Worm (Caenorhabditis elegans): ENCODE data around the gene tbck-1.

The tbck-1 gene

DNA sequence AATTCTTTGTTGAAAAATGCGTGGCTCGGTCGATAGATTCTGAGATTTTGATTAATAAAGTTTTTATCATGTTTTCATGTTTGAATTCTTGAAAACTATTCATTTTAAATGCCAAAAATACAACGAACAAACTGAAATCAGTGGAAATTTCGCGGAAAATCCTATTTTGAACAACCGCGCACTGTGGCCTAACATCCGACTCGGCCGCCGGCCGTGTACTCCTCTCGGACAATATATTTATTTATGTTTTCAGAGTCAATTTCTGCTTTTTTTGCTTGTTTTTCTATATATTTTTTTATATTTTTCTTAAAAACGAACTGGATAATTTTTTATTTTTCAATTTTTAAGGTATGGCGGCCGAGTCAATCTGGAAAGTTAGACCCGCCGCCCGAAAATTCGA, 37.1 kb upstream of the tbck-1 start, which contains the start of gene F26G1.1 (continued):
- TF ChIP-seq fkh-3 (tag; optimal IDR thresholded peaks at IDR 0.05) = no peak
- no peak for TF ChIP-seq nfya-1 (tag; optimal IDR thresholded peaks at IDR 0.05; ENCODE audit: borderline replicate concordance, insufficient read depth)

DNA sequence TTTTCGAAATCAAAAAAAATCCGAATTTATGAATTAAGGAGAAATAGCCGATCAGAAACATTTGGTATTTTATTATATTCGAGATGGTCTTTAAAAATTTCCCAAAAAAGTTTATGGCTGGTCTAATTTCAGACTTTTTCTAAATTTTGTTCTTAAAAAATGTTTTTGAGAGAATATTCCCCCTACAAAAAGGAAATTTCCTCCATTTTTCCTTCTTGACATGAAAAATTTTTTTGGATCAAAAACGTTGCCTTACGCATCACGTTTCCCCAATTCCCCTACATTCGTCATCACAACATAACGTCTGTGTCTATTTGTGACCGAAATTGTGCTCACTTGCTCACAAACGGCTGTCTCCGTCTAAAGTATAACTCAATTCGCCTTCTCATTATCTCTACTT, 35.0 kb upstream of the tbck-1 start:
- TF ChIP-seq ceh-100 (GFP tag; IDR thresholded peaks at IDR 0.05) (no peak), madf-3 (GFP tag; IDR thresholded peaks at IDR 0.05) (no peak), atf-7 (tag; optimal IDR thresholded peaks at IDR 0.05) (no peak), attf-6 (GFP tag; IDR thresholded peaks at IDR 0.05) (0 out of 2 replicates have a peak, but pooled peaks have one; percentile 12), F39B2.1 (GFP tag; IDR thresholded peaks at IDR 0.05) (no peak), sdz-38 (tag; optimal IDR thresholded peaks at IDR 0.05) (no peak), lin-54 (GFP tag; optimal IDR thresholded peaks at IDR 0.05) (no peak)

DNA sequence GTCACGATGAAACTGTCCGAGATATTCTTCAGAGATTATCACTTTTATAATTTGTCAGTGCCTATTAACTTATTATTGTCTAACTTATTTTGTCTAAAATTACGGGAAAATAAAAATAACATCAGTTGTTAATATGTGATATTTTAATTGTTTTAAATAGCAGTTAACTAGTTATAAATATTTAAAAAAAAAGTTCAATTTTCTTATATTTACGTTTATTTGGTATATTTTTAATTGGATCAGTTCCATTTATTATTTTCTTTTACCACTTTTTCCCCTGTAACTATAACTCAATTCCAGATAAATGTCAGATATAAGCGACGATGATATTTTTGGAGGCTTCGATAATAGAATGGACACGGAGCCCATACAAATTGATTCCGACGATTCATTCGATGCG, 32.9 kb upstream of the tbck-1 start, which contains the start of gene C33F10.4:
C33F10.4 (plus strand) TSS at position 301 of the 400 bp plus-strand sequence.
- TF ChIP-seq let-526 (GFP tag; IDR thresholded peaks at IDR 0.05) (no peak), ekl-4 (GFP tag; IDR thresholded peaks at IDR 0.05) (no peak), Y53G8AR.9 (GFP tag; conservative IDR thresholded peaks at IDR 0.05) (no peak), T26A5.8 (tag; optimal IDR thresholded peaks at IDR 0.05) (no peak), Y53F4B.3 (GFP tag; IDR thresholded peaks at IDR 0.05) (no peak), bed-2 (GFP tag; IDR thresholded peaks at IDR 0.05) (no peak), aptf-3 (GFP tag; IDR thresholded peaks at IDR 0.05) (no peak), him-1 (tag; optimal IDR thresholded peaks at IDR 0.05) (no peak), attf-5 (GFP tag; optimal IDR thresholded peaks at IDR 0.05) (no peak), C06A6.2 (GFP tag; conservative IDR thresholded peaks at IDR 0.05) (no peak), gei-17 (GFP tag; optimal IDR thresholded peaks at IDR 0.05) (no peak), F55B11.4 (tag; optimal IDR thresholded peaks at IDR 0.05; ENCODE audit: borderline replicate concordance, insufficient read depth) (no peak), ceh-27 (GFP tag; optimal IDR thresholded peaks at IDR 0.05) (no peak), tlf-1 (GFP tag; optimal IDR thresholded peaks at IDR 0.05) (no peak), nhr-90 (tag; optimal IDR thresholded peaks at IDR 0.05) (no peak), F37B4.10 (GFP tag; IDR thresholded peaks at IDR 0.05) (no peak), nfya-1 (tag; optimal IDR thresholded peaks at IDR 0.05; ENCODE audit: borderline replicate concordance, insufficient read depth) (no peak), F52B5.7 (tag; optimal IDR thresholded peaks at IDR 0.05) (no peak)

DNA sequence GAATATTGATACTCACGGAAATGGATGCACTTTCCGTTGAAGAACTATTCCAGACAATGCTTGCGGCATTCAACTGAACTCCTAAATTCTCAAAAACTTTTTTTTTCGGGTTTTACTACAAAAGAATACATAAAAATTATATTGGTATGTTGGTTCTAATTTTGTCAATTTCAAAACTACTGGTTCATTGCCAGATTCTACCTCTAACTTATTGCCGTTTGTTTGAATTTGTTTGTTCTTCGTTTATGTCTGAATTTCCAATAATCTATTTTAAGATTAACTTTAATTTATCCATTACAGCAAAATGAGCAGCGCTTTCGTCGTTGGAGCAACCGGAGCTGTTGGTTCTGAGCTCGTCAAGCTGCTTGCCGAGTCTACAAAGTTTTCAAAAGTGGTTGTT, 31.3 kb upstream of the tbck-1 start, which contains the start of gene C33F10.14:
C33F10.14 (plus strand) TSS at position 301 of the 400 bp plus-strand sequence.
- TF ChIP-seq hsf-1 (GFP tag; IDR thresholded peaks at IDR 0.05) (no peak), ztf-26 (tag; optimal IDR thresholded peaks at IDR 0.05) (no peak), dpl-1 (GFP tag; optimal IDR thresholded peaks at IDR 0.05) (no peak), ztf-18 (tag; optimal IDR thresholded peaks at IDR 0.05) (no peak), F57A8.1 (GFP tag; optimal IDR thresholded peaks at IDR 0.05) (no peak), B0336.3 (GFP tag; IDR thresholded peaks at IDR 0.05) (no peak)

DNA sequence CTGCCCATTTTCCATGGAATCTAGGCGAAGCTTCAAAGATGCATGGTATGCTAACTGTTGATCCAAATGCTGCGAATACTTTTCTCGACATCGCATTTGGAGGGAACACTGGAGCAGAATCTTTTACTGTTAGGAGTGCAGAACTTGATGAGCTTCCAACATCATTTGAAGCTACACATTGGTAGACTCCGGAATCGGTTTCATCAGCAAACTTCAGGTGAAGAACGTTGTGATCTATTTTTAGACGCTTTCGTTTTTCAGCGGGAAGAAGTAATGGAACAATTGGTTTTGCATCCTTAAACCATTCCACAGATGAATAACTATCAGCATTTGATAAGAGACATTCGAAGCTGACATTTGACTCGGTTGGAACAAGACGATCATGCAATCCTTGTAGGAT, 27.8 kb upstream of the tbck-1 start:
- TF ChIP-seq madf-6 (GFP tag; IDR thresholded peaks at IDR 0.05) (no peak), cebp-1 (GFP tag; IDR thresholded peaks at IDR 0.05) (no peak), cebp-1 (tag; optimal IDR thresholded peaks at IDR 0.05) (no peak), aptf-3 (GFP tag; IDR thresholded peaks at IDR 0.05) (no peak), sdz-38 (tag; optimal IDR thresholded peaks at IDR 0.05) (no peak), unc-130 (GFP tag; optimal IDR thresholded peaks at IDR 0.05) (no peak)

Measured in whole organism, young adult.